ENCODE assay signal across 4 fruit fly cellular contexts in genomic region chr3R:14711447-14712163, dm6.
TF ChIP-seq lines count a peak whose summit lies in the region.

No protein-coding gene starts in this region.

TF ChIP-seq in whole organism, adult, 20 proteins besides CTCF, POLR2A, EP300 and RAD21 (continued from another document):
- peak; percentile 32 for TF ChIP-seq CG7045 (GFP tag; optimal IDR thresholded peaks at IDR 0.05; lab: Kevin White, UChicago)

TF ChIP-seq in whole organism, embryonic, 481 proteins besides CTCF, POLR2A, EP300 and RAD21 (continued from another document and continues in another):
- no peak for TF ChIP-seq Mrtf (GFP tag; IDR thresholded peaks at IDR 0.05; lab: Robert Waterston, UW)
- TF ChIP-seq Max (GFP tag; optimal IDR thresholded peaks at IDR 0.05; lab: Kevin White, UChicago), result no peak
- TF ChIP-seq CG2875 (GFP tag; optimal IDR thresholded peaks at IDR 0.05; lab: Kevin White, UChicago), result no peak
- TF ChIP-seq CG1024 (GFP tag; IDR thresholded peaks at IDR 0.05; lab: Robert Waterston, UW), result no peak
- TF ChIP-seq Hr51 (GFP tag; optimal IDR thresholded peaks at IDR 0.05; lab: Kevin White, UChicago), result peak in 1 of 2 experiments; percentile 9
- no peak for TF ChIP-seq tin (GFP tag; optimal IDR thresholded peaks at IDR 0.05; lab: Kevin White, UChicago)
- peak; percentile 42 for TF ChIP-seq grau (tag; optimal IDR thresholded peaks at IDR 0.05; lab: Kevin White, UChicago)
- TF ChIP-seq Ssrp (tag; optimal IDR thresholded peaks at IDR 0.05; lab: Kevin White, UChicago), result no peak
- peak; percentile 22; the same call in 1 of the 2 replicates for TF ChIP-seq sob (GFP tag; IDR thresholded peaks at IDR 0.05; lab: Robert Waterston, UW)
- no peak for TF ChIP-seq CG13624 (GFP tag; optimal IDR thresholded peaks at IDR 0.05; lab: Kevin White, UChicago)
- peak; percentile 24; the same call in 1 of the 3 replicates for TF ChIP-seq CG17361 (GFP tag; IDR thresholded peaks at IDR 0.05; lab: Robert Waterston, UW)
- no peak for TF ChIP-seq CG2129 (GFP tag; IDR thresholded peaks at IDR 0.05; lab: Robert Waterston, UW; ENCODE audit: partially characterized antibody)
- TF ChIP-seq sens-2 (GFP tag; IDR thresholded peaks at IDR 0.05; lab: Robert Waterston, UW), result no peak
- no peak for TF ChIP-seq grn (GFP tag; optimal IDR thresholded peaks at IDR 0.05; lab: Kevin White, UChicago)
- TF ChIP-seq CG3281 (GFP tag; optimal IDR thresholded peaks at IDR 0.05; lab: Kevin White, UChicago), result peak; percentile 54
- TF ChIP-seq so (GFP tag; IDR thresholded peaks at IDR 0.05; lab: Robert Waterston, UW), result 0 out of 3 replicates have a peak, but pooled peaks have one; percentile 15
- TF ChIP-seq PHDP (tag; optimal IDR thresholded peaks at IDR 0.05; lab: Kevin White, UChicago), result peak; percentile 25
- peak; percentile 52; the same call in 1 of the 2 replicates for TF ChIP-seq E2f1 (GFP tag; IDR thresholded peaks at IDR 0.05; lab: Robert Waterston, UW)
- no peak for TF ChIP-seq inv (GFP tag; IDR thresholded peaks at IDR 0.05; lab: Robert Waterston, UW; ENCODE audit: partially characterized antibody)
- 0 out of 2 replicates have a peak, but pooled peaks have one; percentile 13 for TF ChIP-seq CG31441 (GFP tag; IDR thresholded peaks at IDR 0.05; lab: Robert Waterston, UW)
- peak; percentile 28 for TF ChIP-seq CG15011 (GFP tag; optimal IDR thresholded peaks at IDR 0.05; lab: Kevin White, UChicago)
- TF ChIP-seq CG10654 (GFP tag; optimal IDR thresholded peaks at IDR 0.05; lab: Kevin White, UChicago), result no peak
- TF ChIP-seq dysf (GFP tag; IDR thresholded peaks at IDR 0.05; lab: Robert Waterston, UW), result peak; percentile 62; the same call in 2 of the 3 replicates
- no peak for TF ChIP-seq salm (tag; optimal IDR thresholded peaks at IDR 0.05; lab: Kevin White, UChicago)
- TF ChIP-seq Ada2b (GFP tag; IDR thresholded peaks at IDR 0.05; lab: Robert Waterston, UW), result peak; percentile 45
- TF ChIP-seq CG5245 (GFP tag; optimal IDR thresholded peaks at IDR 0.05; lab: Kevin White, UChicago), result no peak
- peak; percentile 90 for TF ChIP-seq crol (GFP tag; IDR thresholded peaks at IDR 0.05; lab: Robert Waterston, UW)
- TF ChIP-seq peb (GFP tag; IDR thresholded peaks at IDR 0.05; lab: Robert Waterston, UW), result no peak
- peak; percentile 19 for TF ChIP-seq CG2120 (GFP tag; optimal IDR thresholded peaks at IDR 0.05; lab: Kevin White, UChicago)
- peak; percentile 38 for TF ChIP-seq CG9727 (GFP tag; optimal IDR thresholded peaks at IDR 0.05; lab: Kevin White, UChicago)
- peak; percentile 49 for TF ChIP-seq cwo (GFP tag; optimal IDR thresholded peaks at IDR 0.05; lab: Kevin White, UChicago)
- peak in 1 of 2 experiments; percentile 20 for TF ChIP-seq Hr78 (GFP tag; optimal IDR thresholded peaks at IDR 0.05; lab: Kevin White, UChicago)
- peak; percentile 49; the same call in 1 of the 2 replicates for TF ChIP-seq al (GFP tag; IDR thresholded peaks at IDR 0.05; lab: Robert Waterston, UW)
- peak; percentile 56 for TF ChIP-seq pfk (GFP tag; optimal IDR thresholded peaks at IDR 0.05; lab: Kevin White, UChicago)
- peak; percentile 39; the same call in 1 of the 2 replicates for TF ChIP-seq CG9932 (GFP tag; IDR thresholded peaks at IDR 0.05; lab: Robert Waterston, UW)
- TF ChIP-seq aop (GFP tag; IDR thresholded peaks at IDR 0.05; lab: Robert Waterston, UW), result no peak
- TF ChIP-seq chm (GFP tag; IDR thresholded peaks at IDR 0.05; lab: Robert Waterston, UW), result no peak
- TF ChIP-seq Fer1 (GFP tag; optimal IDR thresholded peaks at IDR 0.05; lab: Kevin White, UChicago), result peak; percentile 25
- no peak for TF ChIP-seq CG18619 (GFP tag; optimal IDR thresholded peaks at IDR 0.05; lab: Kevin White, UChicago)
- TF ChIP-seq fd64A (GFP tag; optimal IDR thresholded peaks at IDR 0.05; lab: Kevin White, UChicago), result no peak
- TF ChIP-seq dimm (GFP tag; IDR thresholded peaks at IDR 0.05; lab: Robert Waterston, UW), result no peak
- peak; percentile 33 for TF ChIP-seq CG10366 (GFP tag; IDR thresholded peaks at IDR 0.05; lab: Robert Waterston, UW)

TF ChIP-seq in whole organism, prepupa, 60 proteins besides CTCF, POLR2A, EP300 and RAD21 (continued from another document):
- TF ChIP-seq CG8119 (GFP tag; IDR thresholded peaks at IDR 0.05; lab: Robert Waterston, UW) (peak; percentile 45; the same call in 1 of the 3 replicates), Sox102F (GFP tag; optimal IDR thresholded peaks at IDR 0.05; lab: Kevin White, UChicago) (peak; percentile 29), Eip75B (GFP tag; optimal IDR thresholded peaks at IDR 0.05; lab: Kevin White, UChicago) (peak; percentile 47), CG4318 (GFP tag; optimal IDR thresholded peaks at IDR 0.05; lab: Kevin White, UChicago) (no peak), acj6 (GFP tag; optimal IDR thresholded peaks at IDR 0.05; lab: Kevin White, UChicago) (peak; percentile 54), Ets96B (tag; optimal IDR thresholded peaks at IDR 0.05; lab: Kevin White, UChicago) (peak; percentile 54), lz (GFP tag; optimal IDR thresholded peaks at IDR 0.05; lab: Kevin White, UChicago) (peak; percentile 14), Eip93F (GFP tag; optimal IDR thresholded peaks at IDR 0.05; lab: Kevin White, UChicago) (no peak), Sox14 (GFP tag; optimal IDR thresholded peaks at IDR 0.05; lab: Kevin White, UChicago) (peak; percentile 9), CG6792 (GFP tag; optimal IDR thresholded peaks at IDR 0.05; lab: Kevin White, UChicago) (peak; percentile 58), eg (GFP tag; IDR thresholded peaks at IDR 0.05; lab: Robert Waterston, UW) (peak; percentile 68; the same call in 2 of the 3 replicates), CG8632 (GFP tag; optimal IDR thresholded peaks at IDR 0.05; lab: Kevin White, UChicago) (peak; percentile 61), Ets21C (GFP tag; optimal IDR thresholded peaks at IDR 0.05; lab: Kevin White, UChicago) (no peak), Hr39 (GFP tag; optimal IDR thresholded peaks at IDR 0.05; lab: Kevin White, UChicago) (no peak), CG6163 (GFP tag; IDR thresholded peaks at IDR 0.05; lab: Robert Waterston, UW) (peak; percentile 46; the same call in 1 of the 3 replicates), CG1621 (tag; optimal IDR thresholded peaks at IDR 0.05; lab: Kevin White, UChicago) (peak; percentile 26), CG15336 (GFP tag; IDR thresholded peaks at IDR 0.05; lab: Robert Waterston, UW) (peak; percentile 66), CG34406 (GFP tag; optimal IDR thresholded peaks at IDR 0.05; lab: Kevin White, UChicago) (peak; percentile 50), achi (GFP tag; optimal IDR thresholded peaks at IDR 0.05; lab: Kevin White, UChicago) (peak; percentile 39), Lpt (GFP tag; optimal IDR thresholded peaks at IDR 0.05; lab: Kevin White, UChicago) (no peak), Hr38 (GFP tag; optimal IDR thresholded peaks at IDR 0.05; lab: Kevin White, UChicago) (no peak), CG6808 (GFP tag; optimal IDR thresholded peaks at IDR 0.05; lab: Kevin White, UChicago) (peak; percentile 40), ss (GFP tag; optimal IDR thresholded peaks at IDR 0.05; lab: Kevin White, UChicago) (peak in 1 of 2 experiments; percentile 35), Gug (GFP tag; IDR thresholded peaks at IDR 0.05; lab: Robert Waterston, UW) (no peak), pdm3 (GFP tag; optimal IDR thresholded peaks at IDR 0.05; lab: Kevin White, UChicago) (peak; percentile 26), Met (GFP tag; optimal IDR thresholded peaks at IDR 0.05; lab: Kevin White, UChicago) (peak; percentile 25), CG10669 (GFP tag; optimal IDR thresholded peaks at IDR 0.05; lab: Kevin White, UChicago) (peak; percentile 43), CG7368 (GFP tag; optimal IDR thresholded peaks at IDR 0.05; lab: Kevin White, UChicago) (peak; percentile 1), spab (GFP tag; optimal IDR thresholded peaks at IDR 0.05; lab: Kevin White, UChicago) (peak; percentile 33), Smox (GFP tag; optimal IDR thresholded peaks at IDR 0.05; lab: Kevin White, UChicago) (peak; percentile 26)

TF ChIP-seq in whole organism, pupa, 21 proteins besides CTCF, POLR2A, EP300 and RAD21 (continued from another document):
- no peak for TF ChIP-seq D1 (tag; optimal IDR thresholded peaks at IDR 0.05; lab: Kevin White, UChicago)
